Fruit fly (Drosophila melanogaster): ENCODE results near the gene CG7031.

DNA sequence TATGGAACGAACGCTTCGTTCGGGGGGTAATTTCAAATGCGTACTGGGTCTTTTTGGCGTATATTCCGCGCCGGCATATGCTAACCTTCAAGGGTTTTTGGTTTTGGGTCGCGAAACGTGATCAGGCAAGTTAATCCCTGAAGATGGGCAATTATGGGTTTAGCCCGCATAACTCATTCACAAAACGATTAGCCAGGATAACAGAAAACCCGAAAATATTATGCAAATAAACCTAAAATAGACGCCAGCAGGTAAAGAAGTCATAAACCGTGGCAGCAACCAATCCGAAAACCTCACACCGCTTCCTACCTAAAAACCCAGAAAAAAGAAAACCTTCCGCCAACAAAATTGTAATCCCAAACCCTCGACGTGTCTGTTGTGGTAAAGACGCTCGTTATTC is 15.0 kb upstream of the CG7031 start:
- TF ChIP-seq Dll (optimal IDR thresholded peaks at IDR 0.05): no peak
- no peak for TF ChIP-seq pan (optimal IDR thresholded peaks at IDR 0.05)
